Worm (Caenorhabditis elegans): ENCODE measurements around the gene F44E5.4.

The F44E5.4 gene

DNA sequence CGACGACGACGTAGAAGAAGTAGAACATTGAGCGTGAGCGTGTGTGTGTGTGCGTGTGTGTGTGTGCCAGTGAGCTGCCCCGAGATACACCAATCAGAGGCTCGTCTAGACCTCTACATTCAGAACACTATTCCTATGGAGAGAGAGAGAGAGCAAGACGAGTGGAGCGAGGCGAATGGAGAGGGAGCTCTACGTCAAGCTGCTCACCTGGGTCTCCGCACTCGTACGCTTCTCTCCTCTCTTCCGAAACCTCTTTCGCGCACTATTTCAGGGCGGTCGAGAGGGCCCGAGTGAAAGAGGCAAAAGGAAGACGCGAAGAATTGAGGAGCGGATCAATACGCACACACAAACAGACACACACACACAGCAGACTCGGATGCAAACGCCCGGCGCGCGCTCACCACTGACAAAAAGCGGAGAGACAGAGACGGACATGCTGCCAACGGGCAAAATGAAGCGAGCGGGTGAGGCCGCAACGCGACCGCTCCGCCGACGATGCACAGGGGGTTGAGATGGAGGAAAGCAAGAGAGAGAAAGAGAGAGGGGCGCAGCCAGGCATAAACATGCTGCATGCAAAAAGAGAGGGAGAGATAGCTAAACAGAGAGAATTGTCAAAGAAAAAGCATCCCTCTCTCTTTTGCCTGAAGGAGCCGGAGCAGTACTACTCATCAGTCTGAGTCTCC, 9.5 kb downstream of the F44E5.4 start (continued):
- peak; percentile 53 for TF ChIP-seq snpc-4 (tag; optimal IDR thresholded peaks at IDR 0.05)
- peak; percentile 96 for TF ChIP-seq nhr-71 (tag; optimal IDR thresholded peaks at IDR 0.05)
- TF ChIP-seq swsn-7 (tag; optimal IDR thresholded peaks at IDR 0.05): peak; percentile 94
- peak; percentile 33 for TF ChIP-seq fos-1 (tag; optimal IDR thresholded peaks at IDR 0.05)
- no peak for TF ChIP-seq grh-1 (GFP tag; IDR thresholded peaks at IDR 0.05)
- no peak for TF ChIP-seq sptf-1 (tag; optimal IDR thresholded peaks at IDR 0.05)
- peak; percentile 67; the same call in 1 of the 2 replicates for TF ChIP-seq nhr-19 (GFP tag; conservative IDR thresholded peaks at IDR 0.05)
- TF ChIP-seq tlp-1 (tag; optimal IDR thresholded peaks at IDR 0.05): no peak
- no peak for TF ChIP-seq efl-3 (GFP tag; optimal IDR thresholded peaks at IDR 0.05)
- peak; percentile 93 for TF ChIP-seq unc-86 (tag; optimal IDR thresholded peaks at IDR 0.05)
- TF ChIP-seq unc-62 (GFP tag; optimal IDR thresholded peaks at IDR 0.05): no peak
- TF ChIP-seq mep-1 (tag; optimal IDR thresholded peaks at IDR 0.05): peak; percentile 31
- no peak for TF ChIP-seq alr-1 (tag; optimal IDR thresholded peaks at IDR 0.05; ENCODE audit: borderline replicate concordance)
- peak; percentile 38 for TF ChIP-seq lin-15B (tag; optimal IDR thresholded peaks at IDR 0.05)
- peak; percentile 67 for TF ChIP-seq xbp-1 (tag; optimal IDR thresholded peaks at IDR 0.05)
- no peak for TF ChIP-seq zip-4 (GFP tag; optimal IDR thresholded peaks at IDR 0.05)
- TF ChIP-seq F16B12.6 (tag; optimal IDR thresholded peaks at IDR 0.05): peak; percentile 25
- peak; percentile 30 for TF ChIP-seq sox-4 (tag; optimal IDR thresholded peaks at IDR 0.05)
- peak; percentile 55 for TF ChIP-seq fkh-10 (GFP tag; optimal IDR thresholded peaks at IDR 0.05)
- no peak for TF ChIP-seq nhr-11 (tag; optimal IDR thresholded peaks at IDR 0.05)
- TF ChIP-seq mef-2 (tag; optimal IDR thresholded peaks at IDR 0.05): peak; percentile 6
- no peak for TF ChIP-seq C04F5.9 (tag; optimal IDR thresholded peaks at IDR 0.05)
- peak; percentile 54 to 80 (median 73) for TF ChIP-seq ceh-82 (tag; optimal IDR thresholded peaks at IDR 0.05)
- TF ChIP-seq jun-1 (tag; optimal IDR thresholded peaks at IDR 0.05): peak; percentile 69
- peak; percentile 91 for TF ChIP-seq fkh-8 (tag; optimal IDR thresholded peaks at IDR 0.05)
- TF ChIP-seq aly-2 (tag; optimal IDR thresholded peaks at IDR 0.05): peak; percentile 37
- no peak for TF ChIP-seq nhr-237 (tag; optimal IDR thresholded peaks at IDR 0.05)
- peak; percentile 56 for TF ChIP-seq nhr-90 (tag; optimal IDR thresholded peaks at IDR 0.05; ENCODE audit: poor library complexity)
- peak; percentile 78 for TF ChIP-seq egl-13 (tag; optimal IDR thresholded peaks at IDR 0.05)
- no peak for TF ChIP-seq aha-1 (tag; optimal IDR thresholded peaks at IDR 0.05)
- peak; percentile 95 for TF ChIP-seq lin-14 (GFP tag; optimal IDR thresholded peaks at IDR 0.05)
- TF ChIP-seq nhr-84 (tag; optimal IDR thresholded peaks at IDR 0.05): no peak
- TF ChIP-seq C34B4.2 (tag; optimal IDR thresholded peaks at IDR 0.05): no peak
- no peak for TF ChIP-seq unc-30 (tag; optimal IDR thresholded peaks at IDR 0.05)
- TF ChIP-seq nhr-77 (tag; optimal IDR thresholded peaks at IDR 0.05): peak; percentile 89
- peak in 1 of 6 experiments; percentile 13 for TF ChIP-seq elt-3 (tag; optimal IDR thresholded peaks at IDR 0.05)
- TF ChIP-seq pax-3 (tag; optimal IDR thresholded peaks at IDR 0.05): peak; percentile 59
- TF ChIP-seq C16A3.4 (tag; optimal IDR thresholded peaks at IDR 0.05): peak; percentile 75
- TF ChIP-seq lin-13 (GFP tag; optimal IDR thresholded peaks at IDR 0.05): peak; percentile 59

DNA sequence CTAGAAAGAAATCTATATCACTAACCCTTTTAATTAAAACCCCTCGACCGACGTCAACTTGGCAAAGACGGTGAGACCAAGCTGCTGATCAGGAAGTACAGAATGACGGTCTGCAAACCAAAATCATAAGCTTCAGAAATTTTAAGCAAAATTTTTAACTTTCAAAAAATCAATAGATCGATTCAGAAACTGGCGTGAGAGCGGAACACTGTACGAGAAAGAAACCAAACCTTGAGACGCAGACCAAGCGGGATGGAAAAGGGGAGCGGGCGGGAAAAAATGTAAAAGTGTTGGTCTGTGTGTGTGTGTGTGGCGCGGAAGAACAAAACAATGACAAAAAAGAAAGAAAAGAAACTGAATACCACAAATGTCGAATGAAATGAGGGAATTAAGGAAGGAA, 10.6 kb downstream of the F44E5.4 start, which contains the start of the genes F44E5.17 and gpb-1:
F44E5.17 (minus strand) TSS at position 101 of the 400 bp plus-strand sequence.
gpb-1 (minus strand) TSS at position 118 of the 400 bp plus-strand sequence.
- TF ChIP-seq efl-1 (optimal IDR thresholded peaks at IDR 0.05) (no peak), efl-1 (GFP tag; optimal IDR thresholded peaks at IDR 0.05 in 1 of 2) (peak in 1 of 2 experiments; percentile 27), nhr-28 (tag; optimal IDR thresholded peaks at IDR 0.05) (no peak), blmp-1 (tag; optimal IDR thresholded peaks at IDR 0.05) (peak; percentile 46), C16A3.4 (tag; optimal IDR thresholded peaks at IDR 0.05) (no peak), lin-13 (GFP tag; optimal IDR thresholded peaks at IDR 0.05) (no peak)
